Fruit fly (Drosophila melanogaster): ENCODE measurements around the gene CG31441.
A peak's percentile ranks its signal among the peaks of the same experiment; 100 is the strongest.

The CG31441 gene

dm6 chr3R:11216156-11216630 is 19.9 kb upstream of the CG31441 start, which contains the start of the genes RpS25 and CG4820 (continued):
- TF ChIP-seq CG7556 (GFP tag; optimal IDR thresholded peaks at IDR 0.05) = peak; percentile 75
- no peak for TF ChIP-seq CG8765 (GFP tag; IDR thresholded peaks at IDR 0.05)
- TF ChIP-seq CG3726 (GFP tag; IDR thresholded peaks at IDR 0.05) = no peak
- peak; percentile 59 for TF ChIP-seq CG10565 (GFP tag; optimal IDR thresholded peaks at IDR 0.05)
- TF ChIP-seq Abd-B (GFP tag; optimal IDR thresholded peaks at IDR 0.05) = peak; percentile 70
- peak; percentile 67; the same call in 2 of the 3 replicates for TF ChIP-seq zen2 (GFP tag; IDR thresholded peaks at IDR 0.05; ENCODE audit: partially characterized antibody)
- TF ChIP-seq Dek (tag; optimal IDR thresholded peaks at IDR 0.05) = peak; percentile 71
- peak; percentile 93 for TF ChIP-seq nmo (GFP tag; optimal IDR thresholded peaks at IDR 0.05)
- no peak for TF ChIP-seq tio (GFP tag; optimal IDR thresholded peaks at IDR 0.05)
- peak; percentile 97 for TF ChIP-seq CG7271 (tag; optimal IDR thresholded peaks at IDR 0.05)
- TF ChIP-seq CG32767 (GFP tag; IDR thresholded peaks at IDR 0.05) = peak; percentile 66; the same call in 1 of the 2 replicates
- peak; percentile 96 for TF ChIP-seq ci (GFP tag; IDR thresholded peaks at IDR 0.05)
- peak; percentile 91 for TF ChIP-seq CG15011 (GFP tag; optimal IDR thresholded peaks at IDR 0.05)
- TF ChIP-seq CG18011 (GFP tag; optimal IDR thresholded peaks at IDR 0.05) = peak; percentile 84
- peak; percentile 88 for TF ChIP-seq CG10274 (GFP tag; optimal IDR thresholded peaks at IDR 0.05)
- peak; percentile 85 for TF ChIP-seq CG2678 (tag; optimal IDR thresholded peaks at IDR 0.05)
- TF ChIP-seq TFAM (GFP tag; optimal IDR thresholded peaks at IDR 0.05) = peak; percentile 73
- TF ChIP-seq dan (GFP tag; IDR thresholded peaks at IDR 0.05) = no peak
- peak; percentile 28; the same call in 1 of the 2 replicates for TF ChIP-seq Lim3 (GFP tag; IDR thresholded peaks at IDR 0.05)
- TF ChIP-seq CG31224 (GFP tag; IDR thresholded peaks at IDR 0.05) = peak; percentile 77
- peak; percentile 87 for TF ChIP-seq fd102C (GFP tag; optimal IDR thresholded peaks at IDR 0.05)
- peak; percentile 69 for TF ChIP-seq exex (tag; optimal IDR thresholded peaks at IDR 0.05)
- TF ChIP-seq bcd (GFP tag; optimal IDR thresholded peaks at IDR 0.05) = peak; percentile 96
- TF ChIP-seq CG10959 (GFP tag; IDR thresholded peaks at IDR 0.05) = peak; percentile 72
- TF ChIP-seq CG10462 (GFP tag; optimal IDR thresholded peaks at IDR 0.05) = peak; percentile 76
- TF ChIP-seq al (GFP tag; IDR thresholded peaks at IDR 0.05) = peak; percentile 72
- peak; percentile 89 for TF ChIP-seq CG9609 (GFP tag; optimal IDR thresholded peaks at IDR 0.05)
- peak; percentile 77 for TF ChIP-seq tap (tag; optimal IDR thresholded peaks at IDR 0.05)
- TF ChIP-seq ato (GFP tag; IDR thresholded peaks at IDR 0.05; ENCODE audit: partially characterized antibody) = peak; percentile 64
- TF ChIP-seq CG17912 (GFP tag; optimal IDR thresholded peaks at IDR 0.05) = peak; percentile 95
- TF ChIP-seq Camta (GFP tag; optimal IDR thresholded peaks at IDR 0.05) = peak; percentile 94
- TF ChIP-seq CG4854 (GFP tag; optimal IDR thresholded peaks at IDR 0.05) = peak; percentile 83
- peak; percentile 50 for TF ChIP-seq Doc2 (GFP tag; IDR thresholded peaks at IDR 0.05)
- TF ChIP-seq CG10321 (GFP tag; IDR thresholded peaks at IDR 0.05) = peak; percentile 54
- peak; percentile 93 for TF ChIP-seq p53 (GFP tag; optimal IDR thresholded peaks at IDR 0.05)
- TF ChIP-seq CG3163 (GFP tag; optimal IDR thresholded peaks at IDR 0.05) = peak; percentile 82
- TF ChIP-seq CG7963 (GFP tag; IDR thresholded peaks at IDR 0.05; ENCODE audit: partially characterized antibody) = peak; percentile 69; the same call in 1 of the 3 replicates
- peak; percentile 72 for TF ChIP-seq nerfin-2 (GFP tag; IDR thresholded peaks at IDR 0.05; ENCODE audit: partially characterized antibody)
- TF ChIP-seq Xrp1 (GFP tag; IDR thresholded peaks at IDR 0.05) = peak; percentile 48; the same call in 1 of the 2 replicates
- peak; percentile 82 for TF ChIP-seq CG12744 (GFP tag; optimal IDR thresholded peaks at IDR 0.05)
- TF ChIP-seq CG18262 (tag; optimal IDR thresholded peaks at IDR 0.05) = peak; percentile 81
- peak; percentile 85 for TF ChIP-seq dmrt11E (tag; optimal IDR thresholded peaks at IDR 0.05)
- TF ChIP-seq Aef1 (GFP tag; IDR thresholded peaks at IDR 0.05) = peak; percentile 59; the same call in 2 of the 3 replicates
- TF ChIP-seq schlank (tag; optimal IDR thresholded peaks at IDR 0.05) = peak; percentile 93
- TF ChIP-seq pita (GFP tag; optimal IDR thresholded peaks at IDR 0.05) = no peak
- peak; percentile 86 for TF ChIP-seq CG7839 (tag; optimal IDR thresholded peaks at IDR 0.05)
- TF ChIP-seq repo (GFP tag; optimal IDR thresholded peaks at IDR 0.05) = peak; percentile 92
- peak; percentile 35; the same call in 1 of the 2 replicates for TF ChIP-seq CG4404 (GFP tag; IDR thresholded peaks at IDR 0.05)
- peak; percentile 86 for TF ChIP-seq slbo (GFP tag; IDR thresholded peaks at IDR 0.05)
- TF ChIP-seq CG2202 (tag; optimal IDR thresholded peaks at IDR 0.05) = peak; percentile 85

Measured in whole organism, embryonic.